Worm (Caenorhabditis elegans) whole organism, L2 larva: ENCODE results near the gene Y46G5A.14.

Experiments
- F13H6.1 ChIP-seq: sonication (generic microtip); optimal IDR thresholded peaks from 2 replicates; lab custom pipeline; 2016; ENCODE audit warnings: missing genetic modification characterization, missing compliant biosample characterization
- ceh-16 ChIP-seq: fragments of 150-350 bp; optimal IDR thresholded peaks from 2 replicates; lab custom pipeline; 2014; ENCODE audit warnings: missing biosample characterization, missing genetic modification characterization
- crh-2 ChIP-seq: sonication (generic microtip); optimal IDR thresholded peaks from 2 replicates; lab custom pipeline; 2017; ENCODE audit warnings: missing biosample characterization, missing genetic modification characterization
- nhr-12 ChIP-seq: fragments of 150-350 bp; optimal IDR thresholded peaks from 2 replicates; lab custom pipeline; 2014; ENCODE audit warnings: missing biosample characterization, missing genetic modification characterization
- nhr-77 ChIP-seq: fragments of 150-350 bp; optimal IDR thresholded peaks from 2 replicates; lab custom pipeline; 2014; ENCODE audit warnings: missing biosample characterization, missing genetic modification characterization

DNA sequence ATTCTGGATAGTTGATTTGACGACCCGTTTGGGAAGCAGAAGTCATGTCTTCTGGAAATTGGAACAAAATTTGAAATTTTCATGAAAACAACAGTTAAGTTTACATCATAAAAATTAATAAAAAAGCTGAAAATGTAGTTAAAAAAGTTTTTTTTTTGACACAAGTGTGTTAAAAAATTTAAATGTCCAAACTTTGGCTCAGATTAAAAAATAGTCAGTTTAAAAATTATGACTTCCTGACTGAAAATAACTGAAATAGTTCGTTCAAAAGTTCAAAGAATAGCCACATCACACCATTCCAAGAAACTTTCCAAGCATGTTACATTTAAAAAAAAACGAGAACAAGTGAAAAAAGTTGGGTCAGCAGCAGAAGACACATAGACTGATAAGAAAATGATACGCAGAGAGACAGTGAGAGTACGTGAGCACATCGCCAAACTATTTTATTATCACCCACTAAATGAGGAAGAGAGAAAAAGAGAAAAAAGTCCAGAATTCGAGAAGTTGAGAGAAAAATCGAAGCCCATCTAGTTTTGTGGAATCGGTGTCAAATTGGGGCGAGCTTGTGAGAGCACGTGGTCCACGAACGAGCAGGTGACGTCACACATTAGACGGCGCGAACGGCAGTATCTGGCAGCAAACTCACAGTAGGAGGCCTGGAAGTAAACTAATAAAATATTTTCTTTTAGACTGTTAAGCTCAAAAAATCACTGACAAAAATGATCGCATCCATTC lies 42.1 kb downstream of the Y46G5A.14 start, which contains the start of gene acl-7:
- TF ChIP-seq crh-2 (no peak), ceh-16 (no peak), F13H6.1 (tag; lab: Kevin White, UChicago) (no peak), nhr-12 (tag; lab: Kevin White, UChicago) (no peak), nhr-77 (tag; lab: Kevin White, UChicago) (no peak)
